Fruit fly (Drosophila melanogaster) Kc167 (cell line): ENCODE measurements around the gene upSET.

ENCODE experiments used
- Myc ChIP-seq: fragments of >200 bp; optimal IDR thresholded peaks from 2 replicates; lab custom pipeline; 2017; ENCODE audit warnings: missing external identifiers
- Sin3A ChIP-seq: fragments of >200 bp; optimal IDR thresholded peaks from 2 replicates; lab custom pipeline; 2018; ENCODE audit warnings: missing external identifiers
- h ChIP-seq: fragments of >200 bp; optimal IDR thresholded peaks from 3 replicates; lab custom pipeline; 2018; ENCODE audit warnings: missing external identifiers
- insv ChIP-seq: fragments of >200 bp; optimal IDR thresholded peaks from 3 replicates; lab custom pipeline; 2018; ENCODE audit warnings: missing external identifiers
- psq ChIP-seq: fragments of >200 bp; optimal IDR thresholded peaks from 2 replicates; lab custom pipeline; 2017; ENCODE audit warnings: missing external identifiers
- ttk ChIP-seq: sonication (Bioruptor generic); optimal IDR thresholded peaks from 2 replicates; lab custom pipeline; 2017; ENCODE audit warnings: missing external identifiers

The upSET gene

dm6 chr3L:13991314-13991713 is 10.6 kb upstream of the upSET start:
- TF ChIP-seq psq (no peak), h (lab: Kevin White, UChicago) (no peak), Myc (lab: Kevin White, UChicago) (no peak), insv (lab: Kevin White, UChicago) (no peak), Sin3A (no peak), ttk (lab: Kevin White, UChicago) (no peak)

DNA sequence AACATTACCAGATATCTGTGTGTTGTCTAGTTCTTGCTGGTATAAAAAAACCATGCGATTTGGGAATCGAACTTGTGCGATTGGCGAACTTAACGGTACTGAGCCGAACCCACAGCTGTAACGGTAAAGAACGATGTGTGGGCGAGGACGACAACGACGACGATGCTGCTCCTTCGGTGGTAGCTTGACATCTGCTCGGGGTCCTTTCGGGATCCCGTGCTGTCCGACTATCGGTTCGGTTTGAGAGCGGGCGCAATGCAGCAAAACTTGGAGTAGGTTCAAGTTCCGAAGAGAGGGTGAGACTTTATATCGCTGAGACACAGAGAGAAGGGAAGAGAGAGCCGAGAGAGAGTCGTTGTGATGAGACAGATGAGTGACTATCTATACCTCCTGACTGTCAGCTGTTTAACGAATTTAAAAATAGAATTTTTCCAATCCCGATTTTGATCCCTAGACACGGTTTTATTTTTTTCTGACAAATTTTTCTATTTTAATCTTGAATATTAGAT is 8.6 kb upstream of the upSET start, which contains the start of gene CG17364:
TSS of gene CG17364 (minus strand) at position 168 of the 509 bp plus-strand sequence.
- no peak for TF ChIP-seq ttk (lab: Kevin White, UChicago)
- TF ChIP-seq psq = no peak
- no peak for TF ChIP-seq Sin3A
- TF ChIP-seq Myc (lab: Kevin White, UChicago) = no peak
- TF ChIP-seq h (lab: Kevin White, UChicago) = no peak
- TF ChIP-seq insv (lab: Kevin White, UChicago) = no peak

dm6 chr3L:13993742-13994719 is 7.9 kb upstream of the upSET start, which contains the start of gene CtsK1:
CtsK1 (plus strand) TSS chr3L:13994231.
- TF ChIP-seq h (lab: Kevin White, UChicago) = no peak
- no peak for TF ChIP-seq ttk (lab: Kevin White, UChicago)
- no peak for TF ChIP-seq insv (lab: Kevin White, UChicago)
- TF ChIP-seq Myc (lab: Kevin White, UChicago) = no peak
- no peak for TF ChIP-seq psq
- TF ChIP-seq Sin3A = no peak

DNA sequence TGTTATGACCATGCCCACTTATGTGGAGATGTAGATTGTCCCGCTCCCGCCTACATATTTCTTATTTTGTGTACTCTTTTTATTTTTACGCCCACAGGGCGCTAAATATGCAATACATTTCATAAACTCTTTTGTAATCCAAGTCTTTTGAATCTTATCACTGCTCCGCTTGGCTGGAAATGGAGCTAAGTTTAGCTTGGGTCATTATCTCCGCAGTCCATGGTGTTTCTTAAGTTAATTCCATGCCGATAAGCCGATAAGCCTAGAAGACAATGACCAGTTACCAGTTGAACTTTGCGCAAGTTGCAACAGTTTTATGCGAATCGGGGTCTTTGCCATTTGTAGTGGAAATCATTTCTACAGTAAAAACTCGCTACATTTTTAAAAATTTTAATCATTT is 5.5 kb upstream of the upSET start:
- no peak for TF ChIP-seq Sin3A
- no peak for TF ChIP-seq h (lab: Kevin White, UChicago)
- TF ChIP-seq insv (lab: Kevin White, UChicago) = no peak
- no peak for TF ChIP-seq ttk (lab: Kevin White, UChicago)
- TF ChIP-seq Myc (lab: Kevin White, UChicago) = no peak
- TF ChIP-seq psq = no peak

DNA sequence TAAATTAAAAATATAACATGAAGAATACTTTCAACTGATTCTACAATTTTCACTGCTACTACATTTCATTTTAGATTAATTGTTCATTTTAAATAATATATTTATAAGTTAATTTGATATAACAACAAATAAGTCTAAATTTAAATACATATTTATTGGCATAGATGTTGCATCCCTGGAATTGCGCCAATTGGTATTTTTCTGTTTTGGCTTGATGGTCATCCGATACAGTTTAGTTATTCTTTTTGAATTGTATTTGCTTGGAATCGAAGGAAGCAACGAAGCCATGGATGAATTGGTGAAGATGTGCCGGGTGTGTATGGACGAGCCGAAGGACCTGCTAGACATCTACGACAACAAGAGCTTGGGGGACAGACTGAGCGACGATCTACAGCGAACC is 4.9 kb upstream of the upSET start, which contains the start of gene CG17361:
TSS of gene CG17361 (plus strand) at position 200 of the 400 bp plus-strand sequence.
- TF ChIP-seq insv (lab: Kevin White, UChicago) (no peak), ttk (lab: Kevin White, UChicago) (no peak), h (lab: Kevin White, UChicago) (no peak), psq (no peak), Sin3A (no peak), Myc (lab: Kevin White, UChicago) (no peak)

- TF ChIP-seq psq = no peak
- no peak for TF ChIP-seq h (lab: Kevin White, UChicago)
- TF ChIP-seq Myc (lab: Kevin White, UChicago) = no peak
- no peak for TF ChIP-seq Sin3A
- no peak for TF ChIP-seq insv (lab: Kevin White, UChicago)
- no peak for TF ChIP-seq ttk (lab: Kevin White, UChicago)
Observed at dm6 chr3L:13999204-13999603, 2.7 kb upstream of the upSET start, which contains the start of gene CG17359. CG17359 (minus strand) TSS chr3L:13999251.

dm6 chr3L:14002524-14003135 is 703 bp downstream of the upSET start:
- TF ChIP-seq psq (peak; percentile 98), Sin3A (no peak), h (lab: Kevin White, UChicago) (no peak)

DNA sequence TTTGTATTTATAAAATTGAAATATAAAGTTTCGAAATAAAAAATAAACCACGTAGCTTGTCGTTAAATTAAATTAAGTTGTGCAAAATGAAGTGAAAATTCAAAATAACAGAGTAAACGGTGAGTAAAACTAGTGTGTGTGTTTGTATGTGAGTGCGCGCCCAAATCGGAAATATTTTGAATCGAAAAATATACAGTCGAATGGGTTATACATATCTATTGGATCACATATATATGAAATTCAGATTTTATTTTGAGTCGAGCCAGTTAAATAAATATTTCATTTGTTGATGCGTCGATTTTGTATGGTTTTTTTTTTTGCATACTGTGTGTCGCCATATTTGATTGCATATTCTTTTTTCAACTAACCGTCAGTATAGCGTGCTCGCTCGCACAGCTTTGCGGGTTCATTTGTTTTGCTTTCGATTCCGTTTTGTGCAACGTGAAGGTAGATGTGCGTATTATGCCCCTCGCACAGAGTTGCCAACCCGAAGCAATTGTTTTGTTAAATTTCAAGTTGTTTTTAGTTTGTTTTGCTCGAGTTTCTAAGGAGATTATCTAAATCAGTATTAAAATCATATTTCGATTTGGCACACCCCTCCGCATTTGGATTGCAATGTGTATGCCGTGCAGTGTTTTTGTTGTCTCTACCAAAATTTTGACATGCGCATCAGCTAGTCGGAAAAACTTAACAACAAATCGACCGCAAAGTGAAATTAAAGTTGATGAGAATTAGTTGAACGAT is 1.5 kb downstream of the upSET start:
- peak; percentile 59 for TF ChIP-seq psq
- no peak for TF ChIP-seq Sin3A

- TF ChIP-seq Sin3A = no peak
- no peak for TF ChIP-seq ttk (lab: Kevin White, UChicago)
- no peak for TF ChIP-seq insv (lab: Kevin White, UChicago)
- no peak for TF ChIP-seq Myc (lab: Kevin White, UChicago)
- TF ChIP-seq h (lab: Kevin White, UChicago) = no peak
- peak; percentile 97 for TF ChIP-seq psq
Observed at dm6 chr3L:14004041-14004407, 2.1 kb downstream of the upSET start.

dm6 chr3L:14004963-14005458 is 3.1 kb downstream of the upSET start:
- TF ChIP-seq insv (lab: Kevin White, UChicago) (no peak), psq (peak; percentile 44), Sin3A (no peak)

DNA sequence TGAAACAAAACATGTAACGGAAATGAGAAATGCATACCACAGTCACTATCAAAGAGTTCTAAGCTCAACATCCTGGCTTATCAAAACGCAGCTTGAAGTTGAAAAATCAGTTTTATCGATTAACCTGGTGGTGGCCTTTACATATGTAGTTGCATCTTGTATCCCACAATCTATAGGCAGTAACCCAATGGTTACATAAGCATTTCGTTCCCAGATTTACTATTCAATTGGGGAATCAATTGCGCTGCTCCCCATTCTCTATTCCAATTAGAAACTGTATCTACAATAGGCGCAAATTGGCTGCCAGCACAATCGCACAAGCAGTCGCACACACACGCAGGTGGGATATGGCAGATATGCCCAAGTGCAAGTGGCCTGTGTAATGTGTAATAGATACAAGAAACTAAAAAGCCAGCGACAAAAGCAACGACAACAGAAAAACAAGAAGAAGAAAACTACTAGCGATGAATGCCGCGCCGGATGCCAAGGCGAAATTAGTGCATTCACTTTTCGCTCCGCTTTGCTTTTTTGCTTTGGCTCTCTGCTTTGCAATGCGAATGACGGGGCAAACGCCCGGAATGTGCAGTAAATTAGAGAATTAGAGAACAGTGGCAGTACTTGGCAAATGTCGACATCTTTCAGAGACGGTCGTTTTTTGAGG is 3.8 kb downstream of the upSET start:
- TF ChIP-seq Myc (lab: Kevin White, UChicago) (no peak), h (lab: Kevin White, UChicago) (no peak), insv (lab: Kevin White, UChicago) (no peak), psq (no peak), Sin3A (no peak), ttk (lab: Kevin White, UChicago) (no peak)
